Fruit fly (Drosophila melanogaster) whole organism, embryonic: ENCODE measurements around the gene CG4452.
A peak's percentile ranks its signal among the peaks of the same experiment; 100 is the strongest.

Source experiments
- Ada2b ChIP-seq: fragments of 200-800 bp; sonication (Bioruptor generic); IDR thresholded peaks from 2 replicates; pipeline ENCODE4 v1.3.6; 2022; ENCODE audit warnings: missing biosample characterization, missing genetic modification characterization
- CG10267 ChIP-seq: fragments of 200-800 bp; sonication (Bioruptor generic); optimal IDR thresholded peaks from 2 replicates; lab custom pipeline; 2018; ENCODE audit warnings: missing biosample characterization, mild to moderate bottlenecking, missing genetic modification characterization, moderate library complexity
- CG10543 ChIP-seq: fragments of 200-800 bp; sonication (Bioruptor generic); optimal IDR thresholded peaks from 3 replicates; lab custom pipeline; 2017; ENCODE audit warnings: missing biosample characterization, mild to moderate bottlenecking, missing genetic modification characterization, moderate library complexity
- CG11093 ChIP-seq: fragments of 200-800 bp; sonication (Bioruptor generic); IDR thresholded peaks from 3 replicates; pipeline ENCODE4 v1.3.6; 2022; ENCODE audit warnings: missing biosample characterization, missing genetic modification characterization
- CG11247 ChIP-seq: fragments of 200-800 bp; sonication (Bioruptor generic); IDR thresholded peaks from 2 replicates; pipeline ENCODE4 v1.3.6; 2022; ENCODE audit warnings: missing biosample characterization, missing genetic modification characterization
- CG11456 ChIP-seq: fragments of 200-800 bp; sonication (Bioruptor generic); IDR thresholded peaks from 3 replicates; pipeline ENCODE4 v1.3.6; 2022; ENCODE audit warnings: missing biosample characterization, missing genetic modification characterization
- CG11723 ChIP-seq: fragments of 200-800 bp; sonication (Bioruptor generic); optimal IDR thresholded peaks from 2 replicates; lab custom pipeline; 2017; ENCODE audit warnings: missing biosample characterization, mild to moderate bottlenecking, missing genetic modification characterization
- CG12155 ChIP-seq: fragments of 200-800 bp; sonication (Bioruptor generic); optimal IDR thresholded peaks from 3 replicates; lab custom pipeline; 2016; ENCODE audit warnings: missing biosample characterization, missing genetic modification characterization
- CG15514 ChIP-seq: fragments of 200-800 bp; sonication (Bioruptor generic); optimal IDR thresholded peaks from 3 replicates; lab custom pipeline; 2017; ENCODE audit warnings: missing biosample characterization, missing genetic modification characterization, mild to moderate bottlenecking, moderate library complexity, missing genetic modification reagents
- CG16813 ChIP-seq: fragments of 200-800 bp; sonication (Bioruptor generic); IDR thresholded peaks from 3 replicates; pipeline ENCODE4 v1.3.6; 2022; ENCODE audit warnings: missing biosample characterization, missing genetic modification characterization; ENCODE audit not compliant: partially characterized antibody
- CG18764 ChIP-seq: fragments of 200-800 bp; sonication (Bioruptor generic); optimal IDR thresholded peaks from 3 replicates; lab custom pipeline; 2016; ENCODE audit warnings: missing biosample characterization, missing genetic modification characterization
- CG2120 ChIP-seq: fragments of 200-800 bp; sonication (Bioruptor generic); optimal IDR thresholded peaks from 3 replicates; lab custom pipeline; 2016; ENCODE audit warnings: missing biosample characterization, missing genetic modification characterization
- CG31441 ChIP-seq: fragments of 200-800 bp; sonication (Bioruptor generic); IDR thresholded peaks from 2 replicates; pipeline ENCODE4 v1.3.6; 2022; ENCODE audit warnings: missing biosample characterization, missing genetic modification characterization
- CG32767 ChIP-seq: fragments of 200-800 bp; sonication (Bioruptor generic); IDR thresholded peaks from 2 replicates; pipeline ENCODE4 v1.3.6; 2022; ENCODE audit warnings: missing biosample characterization, missing genetic modification characterization
- CG3281 ChIP-seq: fragments of 200-800 bp; sonication (Bioruptor generic); optimal IDR thresholded peaks from 3 replicates; lab custom pipeline; 2017; ENCODE audit warnings: missing biosample characterization, mild to moderate bottlenecking, missing genetic modification characterization
- CG3995 ChIP-seq: fragments of 200-800 bp; sonication (Bioruptor generic); optimal IDR thresholded peaks from 3 replicates; lab custom pipeline; 2016; ENCODE audit warnings: missing biosample characterization, missing genetic modification characterization
- CG4424 ChIP-seq: fragments of 200-800 bp; sonication (Bioruptor generic); optimal IDR thresholded peaks from 3 replicates; lab custom pipeline; 2016; ENCODE audit warnings: missing biosample characterization, missing genetic modification characterization
- CG4707 ChIP-seq: fragments of 200-800 bp; sonication (Bioruptor generic); optimal IDR thresholded peaks from 2 replicates; lab custom pipeline; 2018; ENCODE audit warnings: missing biosample characterization, mild to moderate bottlenecking, missing genetic modification characterization, moderate library complexity
- CG7928 ChIP-seq: fragments of 200-800 bp; sonication (Bioruptor generic); optimal IDR thresholded peaks from 2 replicates; lab custom pipeline; 2017; ENCODE audit warnings: missing biosample characterization, mild to moderate bottlenecking, missing genetic modification characterization
- CG8388 ChIP-seq: fragments of 200-800 bp; sonication (Bioruptor generic); optimal IDR thresholded peaks from 2 replicates; lab custom pipeline; 2019; ENCODE audit warnings: missing biosample characterization, mild to moderate bottlenecking, missing genetic modification characterization, moderate library complexity
- CG9817 ChIP-seq: fragments of 200-800 bp; sonication (Bioruptor generic); optimal IDR thresholded peaks from 2 replicates; lab custom pipeline; 2018; ENCODE audit warnings: missing biosample characterization, mild to moderate bottlenecking, missing genetic modification characterization, moderate library complexity
- CG9932 ChIP-seq: fragments of 200-800 bp; sonication (Bioruptor generic); IDR thresholded peaks from 2 replicates; pipeline ENCODE4 v1.3.6; 2022; ENCODE audit warnings: missing biosample characterization, missing genetic modification characterization
- Dbx ChIP-seq: fragments of 200-800 bp; sonication (Bioruptor generic); IDR thresholded peaks from 3 replicates; pipeline ENCODE4 v1.3.6; 2022; ENCODE audit warnings: missing biosample characterization, missing genetic modification characterization
- Dp ChIP-seq: fragments of 200-800 bp; sonication (Bioruptor generic); optimal IDR thresholded peaks from 2 replicates; lab custom pipeline; 2018; ENCODE audit warnings: missing biosample characterization, mild to moderate bottlenecking, missing genetic modification characterization, moderate library complexity
- Ets65A ChIP-seq: fragments of 200-800 bp; sonication (Bioruptor generic); peaks from one replicate; lab custom pipeline; 2016; ENCODE audit warnings: missing biosample characterization, missing genetic modification characterization
- Fer1 ChIP-seq: fragments of 200-800 bp; sonication (Bioruptor generic); optimal IDR thresholded peaks from 2 replicates; lab custom pipeline; 2017; ENCODE audit warnings: missing biosample characterization, mild to moderate bottlenecking, missing genetic modification characterization
- Fer3 ChIP-seq: fragments of 200-800 bp; sonication (Bioruptor generic); optimal IDR thresholded peaks from 2 replicates; lab custom pipeline; 2018; ENCODE audit warnings: missing biosample characterization, mild to moderate bottlenecking, missing genetic modification characterization, moderate library complexity
- H2.0 ChIP-seq: fragments of 200-800 bp; sonication (Bioruptor generic); IDR thresholded peaks from 2 replicates; pipeline ENCODE4 v1.3.6; 2022; ENCODE audit warnings: missing biosample characterization, missing genetic modification characterization
- HLH4C ChIP-seq: fragments of 200-800 bp; sonication (Bioruptor generic); IDR thresholded peaks from 3 replicates; pipeline ENCODE4 v1.3.6; 2022; ENCODE audit warnings: missing biosample characterization, missing genetic modification characterization; ENCODE audit not compliant: partially characterized antibody
- HmgZ ChIP-seq: fragments of 200-800 bp; sonication (Bioruptor generic); optimal IDR thresholded peaks from 2 replicates; lab custom pipeline; 2018; ENCODE audit warnings: missing biosample characterization, mild to moderate bottlenecking, missing genetic modification characterization
- Meics ChIP-seq: fragments of 200-800 bp; sonication (Bioruptor generic); optimal IDR thresholded peaks from 2 replicates; lab custom pipeline; 2017; ENCODE audit warnings: missing biosample characterization, mild to moderate bottlenecking, missing genetic modification characterization
- Rfx ChIP-seq: fragments of 200-800 bp; sonication (Bioruptor generic); IDR thresholded peaks from 2 replicates; pipeline ENCODE4 v1.3.6; 2022; ENCODE audit warnings: missing biosample characterization, missing genetic modification characterization
- Scr ChIP-seq: fragments of 200-800 bp; sonication (Bioruptor generic); IDR thresholded peaks from 2 replicates; pipeline ENCODE4 v1.3.6; 2022; ENCODE audit warnings: missing biosample characterization, missing genetic modification characterization; ENCODE audit not compliant: partially characterized antibody
- Sox100B ChIP-seq: fragments of 200-800 bp; sonication (Bioruptor generic); optimal IDR thresholded peaks from 3 replicates; lab custom pipeline; 2018; ENCODE audit warnings: missing biosample characterization, mild to moderate bottlenecking, missing genetic modification characterization
- dm ChIP-seq: fragments of 200-800 bp; sonication (Bioruptor generic); optimal IDR thresholded peaks from 3 replicates; lab custom pipeline; 2016; ENCODE audit warnings: missing biosample characterization, missing genetic modification characterization
- dysf ChIP-seq: fragments of 200-800 bp; sonication (Bioruptor generic); IDR thresholded peaks from 3 replicates; pipeline ENCODE4 v1.3.6; 2022; ENCODE audit warnings: missing biosample characterization, missing genetic modification characterization
- fd3F ChIP-seq: fragments of 200-800 bp; sonication (Bioruptor generic); optimal IDR thresholded peaks from 2 replicates; lab custom pipeline; 2018; ENCODE audit warnings: missing biosample characterization, mild to moderate bottlenecking, missing genetic modification characterization, moderate library complexity
- gcm ChIP-seq: fragments of 200-800 bp; sonication (Bioruptor generic); optimal IDR thresholded peaks from 2 replicates; lab custom pipeline; 2019; ENCODE audit warnings: missing biosample characterization, mild to moderate bottlenecking, missing genetic modification characterization, moderate library complexity
- mam ChIP-seq: fragments of 200-800 bp; sonication (Bioruptor generic); optimal IDR thresholded peaks from 3 replicates; lab custom pipeline; 2016; ENCODE audit warnings: missing biosample characterization, missing genetic modification characterization
- p53 ChIP-seq: fragments of 200-800 bp; sonication (Bioruptor generic); optimal IDR thresholded peaks from 2 replicates; lab custom pipeline; 2016; ENCODE audit warnings: missing biosample characterization, missing genetic modification characterization
- pan ChIP-seq, 4 experiments: fragments of >200 bp in 3 of 4; fragments of 200-800 bp in 1 of 4; sonication (Bioruptor generic) in 1 of 4; optimal IDR thresholded peaks in 3 of 4; IDR thresholded peaks in 1 of 4; 2 replicates each; pipeline versions ENCODE4 v1.3.6 to Lab custom; 2017 to 2022; ENCODE audit warnings: missing biosample characterization in 2 of 4, missing genetic modification characterization in 2 of 4, mixed read lengths in 1 of 4
- peb ChIP-seq: fragments of 200-800 bp; sonication (Bioruptor generic); IDR thresholded peaks from 2 replicates; pipeline ENCODE4 v1.3.6; 2022; ENCODE audit warnings: missing biosample characterization, missing genetic modification characterization
- phol ChIP-seq: fragments of 200-800 bp; sonication (Bioruptor generic); optimal IDR thresholded peaks from 3 replicates; lab custom pipeline; 2018; ENCODE audit warnings: missing biosample characterization, mild to moderate bottlenecking, missing genetic modification characterization, moderate library complexity
- pros ChIP-seq: fragments of 200-800 bp; sonication (Bioruptor generic); optimal IDR thresholded peaks from 3 replicates; lab custom pipeline; 2019; ENCODE audit warnings: missing biosample characterization, mild to moderate bottlenecking, missing genetic modification characterization, moderate library complexity
- row ChIP-seq: fragments of 200-800 bp; sonication (Bioruptor generic); IDR thresholded peaks from 3 replicates; pipeline ENCODE4 v1.3.6; 2022; ENCODE audit warnings: missing biosample characterization, missing genetic modification characterization
- so ChIP-seq: fragments of 200-800 bp; sonication (Bioruptor generic); IDR thresholded peaks from 3 replicates; pipeline ENCODE4 v1.3.6; 2022; ENCODE audit warnings: missing biosample characterization, missing genetic modification characterization
- tgo ChIP-seq: fragments of 200-800 bp; sonication (Bioruptor generic); IDR thresholded peaks from 3 replicates; pipeline ENCODE4 v1.3.6; 2022; ENCODE audit warnings: missing biosample characterization, missing genetic modification characterization
- vvl ChIP-seq: fragments of 200-800 bp; sonication (Bioruptor generic); IDR thresholded peaks from 2 replicates; pipeline ENCODE4 v1.3.6; 2022; ENCODE audit warnings: missing biosample characterization, missing genetic modification characterization
- zfh2 ChIP-seq: fragments of 200-800 bp; sonication (Bioruptor generic); optimal IDR thresholded peaks from 2 replicates; lab custom pipeline; 2016; ENCODE audit warnings: missing biosample characterization, missing genetic modification characterization

The CG4452 gene

DNA sequence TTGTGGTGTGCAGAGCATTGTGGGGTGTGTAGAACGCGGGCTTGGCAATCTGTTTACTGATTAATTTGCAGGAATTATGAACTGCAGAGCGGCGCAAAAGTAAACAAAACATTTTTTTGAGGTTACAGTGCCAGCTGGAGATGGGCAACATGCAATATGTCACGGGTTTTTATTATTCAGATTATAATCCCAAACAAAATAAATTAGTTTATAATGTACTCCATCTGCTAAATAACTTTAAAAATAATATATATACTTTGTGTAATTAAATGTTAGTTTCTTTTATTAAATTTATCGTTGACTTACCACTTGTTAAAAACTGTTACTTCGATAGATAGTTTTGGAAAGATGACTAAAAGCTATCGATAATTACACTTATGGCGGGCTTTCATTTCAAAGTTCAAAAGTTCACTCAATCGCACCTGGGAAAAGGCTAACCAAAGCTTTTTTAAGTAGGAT lies 3.8 kb downstream of the CG4452 start, which contains the start of gene Fdx1 (continued):
- TF ChIP-seq CG3281 (peak; percentile 24), HmgZ (tag; lab: Kevin White, UChicago) (peak; percentile 49), CG10267 (tag; lab: Kevin White, UChicago) (peak; percentile 39), CG9817 (tag; lab: Kevin White, UChicago) (peak; percentile 25), pan (optimal IDR thresholded peaks at IDR 0.05; lab: Kevin White, UChicago) (no peak), pan (GFP tag; optimal IDR thresholded peaks at IDR 0.05 in 1 of 2, IDR thresholded peaks at IDR 0.05 in 1 of 2) (peak in 1 of 2 experiments; percentile 15), peb (GFP tag; lab: Robert Waterston, UW) (no peak), CG3995 (GFP tag; lab: Kevin White, UChicago) (peak; percentile 97), CG9932 (GFP tag; lab: Robert Waterston, UW) (peak; percentile 71), mam (peak; percentile 25), CG10543 (peak; percentile 40), Fer1 (GFP tag; lab: Kevin White, UChicago) (peak; percentile 38), Fer3 (tag; lab: Kevin White, UChicago) (peak; percentile 51), CG18764 (GFP tag; lab: Kevin White, UChicago) (peak; percentile 21), CG32767 (GFP tag; lab: Robert Waterston, UW) (0 out of 2 replicates have a peak, but pooled peaks have one; percentile 17), dm (GFP tag; lab: Kevin White, UChicago) (no peak), HLH4C (GFP tag; lab: Robert Waterston, UW) (peak; percentile 73), p53 (GFP tag; lab: Kevin White, UChicago) (no peak), gcm (GFP tag; lab: Kevin White, UChicago) (peak; percentile 22), H2.0 (peak; percentile 47; the same call in 1 of the 2 replicates), fd3F (GFP tag; lab: Kevin White, UChicago) (peak; percentile 16), Scr (GFP tag; lab: Robert Waterston, UW) (peak; percentile 68), CG31441 (GFP tag; lab: Robert Waterston, UW) (peak; percentile 52), tgo (peak; percentile 28; the same call in 2 of the 3 replicates), CG11723 (no peak), pros (no peak), CG11093 (GFP tag; lab: Robert Waterston, UW) (no peak), row (GFP tag; lab: Robert Waterston, UW) (peak; percentile 84), CG8388 (GFP tag; lab: Kevin White, UChicago) (peak; percentile 40), CG12155 (GFP tag; lab: Kevin White, UChicago) (peak; percentile 33), zfh2 (GFP tag; lab: Kevin White, UChicago) (peak; percentile 12), CG7928 (GFP tag; lab: Kevin White, UChicago) (no peak), Sox100B (GFP tag; lab: Kevin White, UChicago) (peak; percentile 23), CG2120 (GFP tag; lab: Kevin White, UChicago) (peak; percentile 66), CG4707 (no peak), CG4424 (GFP tag; lab: Kevin White, UChicago) (peak; percentile 19), Ets65A (no peak), Dp (GFP tag; lab: Kevin White, UChicago) (peak; percentile 85), dysf (GFP tag; lab: Robert Waterston, UW) (peak; percentile 40; the same call in 1 of the 3 replicates), vvl (GFP tag; lab: Robert Waterston, UW) (peak; percentile 20; the same call in 1 of the 2 replicates), CG16813 (peak; percentile 53; the same call in 2 of the 3 replicates), phol (tag; lab: Kevin White, UChicago) (peak; percentile 36), Meics (GFP tag; lab: Kevin White, UChicago) (peak; percentile 42), Dbx (GFP tag; lab: Robert Waterston, UW) (peak; percentile 39; the same call in 1 of the 3 replicates), CG11456 (GFP tag; lab: Robert Waterston, UW) (0 out of 3 replicates have a peak, but pooled peaks have one; percentile 27), CG11247 (GFP tag; lab: Robert Waterston, UW) (0 out of 2 replicates have a peak, but pooled peaks have one; percentile 27), Ada2b (peak; percentile 56), Rfx (peak; percentile 67), so (GFP tag; lab: Robert Waterston, UW) (0 out of 3 replicates have a peak, but pooled peaks have one; percentile 27), CG15514 (GFP tag; lab: Kevin White, UChicago) (peak; percentile 64)
